Fruit fly (Drosophila melanogaster) whole organism, adult: ENCODE results near the gene CG11583.

Source experiments
- CG11617 ChIP-seq: fragments of 200-800 bp; sonication (Bioruptor generic); optimal IDR thresholded peaks from 2 replicates; lab custom pipeline; 2017; ENCODE audit warnings: mild to moderate bottlenecking, missing biosample characterization, missing genetic modification reagents, missing genetic modification characterization
- CG14711 ChIP-seq: fragments of 200-800 bp; sonication (Bioruptor generic); optimal IDR thresholded peaks from 2 replicates; lab custom pipeline; 2018; ENCODE audit warnings: missing biosample characterization, mild to moderate bottlenecking, missing genetic modification characterization, moderate library complexity
- CG1620 ChIP-seq: fragments of 200-800 bp; sonication (Bioruptor generic); optimal IDR thresholded peaks from 2 replicates; lab custom pipeline; 2016; ENCODE audit warnings: missing biosample characterization, missing genetic modification characterization
- CG5204 ChIP-seq: fragments of 200-800 bp; sonication (Bioruptor generic); optimal IDR thresholded peaks from 2 replicates; lab custom pipeline; 2016; ENCODE audit warnings: missing biosample characterization, missing genetic modification characterization
- CG7101 ChIP-seq: fragments of 200-800 bp; sonication (Bioruptor generic); optimal IDR thresholded peaks from 2 replicates; lab custom pipeline; 2018; ENCODE audit warnings: missing biosample characterization, mild to moderate bottlenecking, missing genetic modification characterization, moderate library complexity
- Clk ChIP-seq: fragments of 200-800 bp; sonication (Bioruptor generic); optimal IDR thresholded peaks from 2 replicates; lab custom pipeline; 2017; ENCODE audit warnings: missing biosample characterization, missing genetic modification characterization
- Crg-1 ChIP-seq: fragments of 200-800 bp; sonication (Bioruptor generic); optimal IDR thresholded peaks from 2 replicates; lab custom pipeline; 2016; ENCODE audit warnings: missing biosample characterization, missing genetic modification characterization
- bab1 ChIP-seq: fragments of 200-800 bp; sonication (Bioruptor generic); optimal IDR thresholded peaks from 3 replicates; lab custom pipeline; 2019; ENCODE audit warnings: missing biosample characterization, mild to moderate bottlenecking, missing genetic modification characterization, moderate library complexity
- cic ChIP-seq: fragments of 200-800 bp; sonication (Bioruptor generic); optimal IDR thresholded peaks from 2 replicates; lab custom pipeline; 2017; ENCODE audit warnings: missing biosample characterization, mild to moderate bottlenecking, missing genetic modification characterization, moderate library complexity
- cnc ChIP-seq, 2 experiments: fragments of >200 bp; optimal IDR thresholded peaks; 2 replicates each; lab custom pipeline; 2017
- pad ChIP-seq: fragments of 200-800 bp; sonication (Bioruptor generic); optimal IDR thresholded peaks from 3 replicates; lab custom pipeline; 2017; ENCODE audit warnings: missing biosample characterization, missing genetic modification characterization, mild to moderate bottlenecking, moderate library complexity, missing genetic modification reagents
- toe ChIP-seq: fragments of 200-800 bp; sonication (Bioruptor generic); optimal IDR thresholded peaks from 2 replicates; lab custom pipeline; 2016; ENCODE audit warnings: missing biosample characterization, missing genetic modification characterization

DNA sequence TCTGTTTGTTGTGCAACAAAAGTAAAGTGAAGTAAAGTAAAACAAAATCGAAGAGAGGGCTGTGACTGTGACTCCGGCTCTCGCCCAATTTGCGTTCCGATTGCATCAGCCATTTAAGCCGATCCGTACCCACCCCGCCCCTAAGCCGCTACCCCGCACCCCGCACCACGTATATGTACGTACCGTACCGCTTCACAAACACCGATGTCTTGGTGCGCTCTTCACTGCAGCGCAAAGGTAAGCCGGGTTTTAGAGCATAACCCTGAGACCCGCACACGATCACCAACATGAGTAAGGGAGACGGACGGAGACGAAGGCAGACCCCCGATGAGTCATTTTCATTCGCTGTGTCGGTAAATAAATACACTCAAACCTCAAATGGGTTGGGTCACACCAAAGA lies 50.4 kb downstream of the CG11583 start:
- TF ChIP-seq CG7101 (tag; lab: Kevin White, UChicago) (no peak), cnc (optimal IDR thresholded peaks at IDR 0.05; lab: Kevin White, UChicago) (no peak), cic (no peak), bab1 (GFP tag; lab: Kevin White, UChicago) (no peak), toe (no peak), pad (GFP tag; lab: Kevin White, UChicago) (no peak), Clk (no peak), Crg-1 (GFP tag; lab: Kevin White, UChicago) (no peak), CG11617 (no peak), CG1620 (no peak), CG14711 (tag; lab: Kevin White, UChicago) (no peak), CG5204 (GFP tag; lab: Kevin White, UChicago) (no peak)
